Worm (Caenorhabditis elegans) whole organism, early embryonic: ENCODE results near the gene C55A6.10.

Source experiments
- B0310.2 ChIP-seq: sonication (generic microtip); optimal IDR thresholded peaks from 2 replicates; lab custom pipeline; 2016; ENCODE audit warnings: mild to moderate bottlenecking, missing genetic modification characterization, missing compliant biosample characterization
- F13C5.2 ChIP-seq: sonication (generic microtip); optimal IDR thresholded peaks from 2 replicates; lab custom pipeline; 2017; ENCODE audit warnings: mild to moderate bottlenecking, missing genetic modification characterization, inconsistent platforms, missing compliant biosample characterization
- aly-1 ChIP-seq: sonication (generic microtip); optimal IDR thresholded peaks from 2 replicates; lab custom pipeline; 2016; ENCODE audit warnings: missing genetic modification characterization, missing compliant biosample characterization
- ama-1 ChIP-seq: fragments of 150-350 bp; optimal IDR thresholded peaks from 2 replicates; lab custom pipeline; 2014
- ceh-13 ChIP-seq: fragments of 200-800 bp; sonication (Bioruptor generic); optimal IDR thresholded peaks from 2 replicates; lab custom pipeline; 2018; ENCODE audit warnings: mild to moderate bottlenecking, missing genetic modification characterization, missing compliant biosample characterization
- ceh-36 ChIP-seq: sonication (generic microtip); optimal IDR thresholded peaks from 2 replicates; lab custom pipeline; 2016; ENCODE audit warnings: missing genetic modification characterization, inconsistent platforms, missing compliant biosample characterization
- ets-7 ChIP-seq: sonication (generic microtip); optimal IDR thresholded peaks from 2 replicates; lab custom pipeline; 2016; ENCODE audit warnings: missing genotype, missing genetic modification characterization, missing compliant biosample characterization
- flt-1 ChIP-seq: fragments of 200-800 bp; sonication (Bioruptor generic); IDR thresholded peaks from 2 replicates; pipeline ENCODE4 v1.3.6; 2022; ENCODE audit warnings: missing genetic modification characterization, missing compliant biosample characterization
- hmbx-1 ChIP-seq: sonication (generic microtip); optimal IDR thresholded peaks from 2 replicates; lab custom pipeline; 2016; ENCODE audit warnings: mild to moderate bottlenecking, missing genetic modification characterization, missing compliant biosample characterization
- hmg-4 ChIP-seq: fragments of 200-800 bp; sonication (Bioruptor generic); optimal IDR thresholded peaks from 2 replicates; lab custom pipeline; 2018; ENCODE audit warnings: mild to moderate bottlenecking, missing genetic modification characterization, missing compliant biosample characterization
- hnd-1 ChIP-seq: sonication (generic microtip); optimal IDR thresholded peaks from 2 replicates; lab custom pipeline; 2016; ENCODE audit warnings: missing genetic modification characterization, missing compliant biosample characterization
- pes-1 ChIP-seq: fragments of 200-800 bp; sonication (Bioruptor generic); IDR thresholded peaks from 2 replicates; pipeline ENCODE4 v1.3.6; 2022; ENCODE audit warnings: missing genetic modification reagents, missing genetic modification characterization, missing compliant biosample characterization
- scrt-1 ChIP-seq: fragments of 200-800 bp; sonication (Bioruptor generic); IDR thresholded peaks from 2 replicates; pipeline ENCODE4 v1.3.6; 2022; ENCODE audit warnings: missing genetic modification characterization, missing compliant biosample characterization
- sea-1 ChIP-seq: fragments of 200-800 bp; sonication (Bioruptor generic); conservative IDR thresholded peaks from 2 replicates; pipeline ENCODE4 v1.3.6; 2022; ENCODE audit warnings: missing genetic modification characterization, missing compliant biosample characterization
- tbx-11 ChIP-seq: fragments of 200-800 bp; sonication (Bioruptor generic); IDR thresholded peaks from 2 replicates; pipeline ENCODE4 v1.3.6; 2022; ENCODE audit warnings: missing genetic modification characterization, missing compliant biosample characterization
- tbx-37 ChIP-seq: fragments of 200-800 bp; sonication (Bioruptor generic); conservative IDR thresholded peaks from 2 replicates; pipeline ENCODE4 v1.3.6; 2022; ENCODE audit warnings: missing genetic modification reagents, missing genetic modification characterization, missing compliant biosample characterization
- tra-4 ChIP-seq: sonication (generic microtip); optimal IDR thresholded peaks from 2 replicates; lab custom pipeline; 2017; ENCODE audit warnings: missing genetic modification characterization, missing compliant biosample characterization

Gene C55A6.10

DNA sequence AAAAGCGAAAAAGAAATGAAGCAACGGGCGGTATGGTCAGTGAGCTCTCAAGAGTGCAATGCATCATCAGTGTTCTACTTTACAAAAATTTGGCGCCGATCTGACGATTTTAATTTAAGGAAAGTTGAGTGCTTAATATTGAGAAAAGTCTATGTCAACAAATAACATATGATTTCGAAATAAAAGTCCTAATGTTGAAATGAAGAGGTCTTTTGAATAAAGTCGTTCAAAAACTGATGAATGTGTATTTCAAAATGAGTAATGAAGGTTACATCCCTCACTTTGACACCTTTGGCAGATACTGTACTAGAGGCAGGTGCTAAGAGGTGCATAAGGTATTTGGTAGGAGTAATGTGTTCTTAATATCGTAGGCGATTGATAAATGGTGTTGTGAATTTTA lies 7.7 kb upstream of the C55A6.10 start:
- no peak for TF ChIP-seq ama-1 (lab: Kevin White, UChicago)
- TF ChIP-seq flt-1 (GFP tag; lab: Robert Waterston, UW), result no peak
- TF ChIP-seq hmbx-1, result no peak
- no peak for TF ChIP-seq sea-1 (GFP tag; lab: Robert Waterston, UW)
- TF ChIP-seq ceh-13 (GFP tag; lab: Kevin White, UChicago), result no peak
- no peak for TF ChIP-seq tbx-37
- no peak for TF ChIP-seq scrt-1 (GFP tag; lab: Robert Waterston, UW)
- TF ChIP-seq ceh-36 (tag; lab: Kevin White, UChicago), result no peak
- TF ChIP-seq F13C5.2, result no peak
- no peak for TF ChIP-seq B0310.2 (tag; lab: Kevin White, UChicago)
- no peak for TF ChIP-seq pes-1 (GFP tag; lab: Robert Waterston, UW)
- no peak for TF ChIP-seq hmg-4 (GFP tag; lab: Kevin White, UChicago)
- no peak for TF ChIP-seq tbx-11 (GFP tag; lab: Robert Waterston, UW)
- no peak for TF ChIP-seq ets-7 (tag; lab: Kevin White, UChicago)
- TF ChIP-seq aly-1 (tag; lab: Kevin White, UChicago), result no peak
- TF ChIP-seq hnd-1 (tag; lab: Kevin White, UChicago), result no peak
- no peak for TF ChIP-seq tra-4 (tag; lab: Kevin White, UChicago)

DNA sequence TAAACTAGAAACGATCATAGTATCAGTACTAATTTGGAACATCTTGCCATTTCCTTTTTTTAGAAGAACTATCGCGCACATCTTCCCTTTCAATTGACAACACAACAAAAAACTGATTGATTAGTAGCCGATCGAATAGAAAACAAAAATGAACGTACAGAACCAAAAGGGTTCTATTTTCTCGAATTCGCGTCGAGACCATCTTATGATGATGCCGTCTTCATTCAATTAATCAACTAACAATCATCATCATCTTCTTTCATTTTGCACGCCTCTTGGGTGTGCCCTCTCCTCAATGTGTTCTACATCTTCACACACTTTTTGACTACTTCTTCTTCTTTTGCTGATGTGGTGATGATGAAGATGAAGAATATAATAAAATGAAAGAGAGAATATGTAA lies 5.4 kb upstream of the C55A6.10 start:
- TF ChIP-seq sea-1 (GFP tag; lab: Robert Waterston, UW), result no peak

DNA sequence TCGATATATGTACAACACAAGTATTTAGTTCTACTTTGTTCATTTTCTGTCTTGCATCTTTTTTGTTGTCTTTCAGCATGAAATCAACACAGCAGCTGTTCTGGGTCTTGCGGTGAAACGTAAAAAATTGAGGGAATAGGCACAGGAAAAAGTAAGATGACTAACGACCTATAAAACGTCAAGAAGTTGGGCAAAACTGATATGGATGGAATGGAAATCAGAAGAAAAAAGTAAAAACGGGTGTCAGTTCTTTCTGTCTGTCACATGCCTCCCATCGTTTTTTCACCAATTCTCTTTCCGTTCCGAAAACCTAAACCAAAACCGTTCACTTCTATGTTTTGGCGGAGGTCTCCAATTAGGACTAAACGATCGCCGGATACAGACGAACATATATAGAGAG lies 4.2 kb upstream of the C55A6.10 start:
- no peak for TF ChIP-seq hmg-4 (GFP tag; lab: Kevin White, UChicago)
- no peak for TF ChIP-seq sea-1 (GFP tag; lab: Robert Waterston, UW)
- TF ChIP-seq scrt-1 (GFP tag; lab: Robert Waterston, UW), result no peak
- TF ChIP-seq ama-1 (lab: Kevin White, UChicago), result no peak
- TF ChIP-seq ceh-13 (GFP tag; lab: Kevin White, UChicago), result no peak
- no peak for TF ChIP-seq tra-4 (tag; lab: Kevin White, UChicago)
- TF ChIP-seq F13C5.2, result no peak
- no peak for TF ChIP-seq ets-7 (tag; lab: Kevin White, UChicago)
- TF ChIP-seq hnd-1 (tag; lab: Kevin White, UChicago), result no peak
- no peak for TF ChIP-seq hmbx-1
- TF ChIP-seq tbx-37, result no peak
- TF ChIP-seq flt-1 (GFP tag; lab: Robert Waterston, UW), result no peak
- TF ChIP-seq tbx-11 (GFP tag; lab: Robert Waterston, UW), result no peak
- TF ChIP-seq pes-1 (GFP tag; lab: Robert Waterston, UW), result no peak
- TF ChIP-seq B0310.2 (tag; lab: Kevin White, UChicago), result no peak
- no peak for TF ChIP-seq aly-1 (tag; lab: Kevin White, UChicago)
- no peak for TF ChIP-seq ceh-36 (tag; lab: Kevin White, UChicago)

DNA sequence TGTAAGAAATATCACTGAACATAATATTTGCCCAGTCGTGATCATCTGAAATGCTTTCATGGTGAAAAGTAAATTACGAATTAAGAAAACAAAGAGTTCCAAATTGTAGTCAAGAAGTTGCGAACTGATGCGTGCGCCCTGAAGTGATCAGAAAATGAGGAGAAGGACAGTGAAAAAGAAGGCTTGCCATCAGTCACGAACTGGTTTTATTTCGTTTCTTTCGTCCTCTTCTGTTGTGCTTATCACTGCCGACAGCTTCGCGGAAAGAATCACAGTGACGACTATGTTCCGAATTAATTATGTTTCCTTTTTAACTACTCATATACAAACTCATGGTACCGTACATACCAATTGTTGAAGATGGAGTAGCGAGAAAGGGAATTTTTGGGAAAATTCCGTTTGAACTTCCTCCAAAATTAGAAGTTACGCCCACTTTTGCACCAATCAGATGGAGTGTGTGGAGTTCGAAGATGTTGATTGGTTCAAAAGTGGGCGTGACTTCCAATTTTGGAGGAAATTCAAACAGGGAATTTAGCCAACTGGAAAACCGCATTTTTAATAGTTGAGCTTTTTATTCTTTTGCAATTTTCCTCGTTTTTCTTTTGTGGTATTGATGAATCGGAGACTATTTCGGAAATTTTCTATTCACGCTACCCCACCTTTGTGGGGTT lies 1.9 kb upstream of the C55A6.10 start, which contains the start of gene C55A6.12:
TSS of gene C55A6.12 (minus strand) at position 51 of the 671 bp plus-strand sequence.
- TF ChIP-seq hnd-1 (tag; lab: Kevin White, UChicago) (no peak), ceh-13 (GFP tag; lab: Kevin White, UChicago) (no peak), pes-1 (GFP tag; lab: Robert Waterston, UW) (no peak), tbx-37 (no peak), hmbx-1 (no peak), flt-1 (GFP tag; lab: Robert Waterston, UW) (no peak), ceh-36 (tag; lab: Kevin White, UChicago) (no peak), hmg-4 (GFP tag; lab: Kevin White, UChicago) (no peak), aly-1 (tag; lab: Kevin White, UChicago) (no peak), tbx-11 (GFP tag; lab: Robert Waterston, UW) (no peak), ets-7 (tag; lab: Kevin White, UChicago) (no peak), sea-1 (GFP tag; lab: Robert Waterston, UW) (no peak), ama-1 (lab: Kevin White, UChicago) (no peak), B0310.2 (tag; lab: Kevin White, UChicago) (no peak)

DNA sequence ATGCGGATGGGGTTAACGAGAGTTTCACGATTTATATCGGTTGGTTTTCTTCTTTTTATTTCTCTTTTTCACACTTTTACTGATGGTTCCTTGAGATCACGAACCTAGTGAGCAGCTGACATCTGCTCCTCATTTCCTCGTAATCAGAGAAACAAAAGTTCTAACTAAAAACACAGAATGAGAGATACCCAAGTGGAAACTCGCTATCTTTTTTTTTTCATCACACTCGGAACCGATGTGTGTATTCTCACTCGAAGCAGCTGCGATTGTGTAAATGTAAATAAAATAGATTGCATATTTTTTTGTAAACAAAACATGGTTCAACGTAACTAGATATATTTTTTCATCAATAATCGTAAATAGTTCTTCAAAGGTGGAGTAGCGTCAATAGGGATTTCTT lies 1.2 kb downstream of the C55A6.10 start:
- TF ChIP-seq ets-7 (tag; lab: Kevin White, UChicago) (no peak), flt-1 (GFP tag; lab: Robert Waterston, UW) (no peak), sea-1 (GFP tag; lab: Robert Waterston, UW) (no peak), hmbx-1 (no peak), ceh-13 (GFP tag; lab: Kevin White, UChicago) (no peak), tbx-37 (no peak), ama-1 (lab: Kevin White, UChicago) (no peak)

DNA sequence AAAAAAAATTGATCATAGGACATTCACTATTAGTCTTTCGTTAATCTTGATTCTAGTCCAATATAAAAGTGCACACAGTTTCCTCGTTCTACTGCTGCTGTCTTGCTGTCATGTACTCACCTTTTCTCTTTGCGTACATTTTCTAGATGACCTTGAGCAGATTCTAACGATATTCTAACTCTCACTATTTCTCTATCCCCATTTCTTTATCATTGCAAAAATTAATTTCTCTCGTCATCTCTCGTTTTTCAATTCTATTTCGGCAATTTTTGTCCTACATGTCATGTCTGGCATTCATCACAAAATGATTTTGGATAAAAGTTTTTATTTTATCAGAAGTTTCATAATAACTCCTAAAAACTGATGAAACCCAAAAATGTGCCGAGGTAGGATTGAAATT lies 3.6 kb downstream of the C55A6.10 start, which contains the start of gene ttll-5:
TSS of gene ttll-5 (plus strand) at position 288 of the 400 bp plus-strand sequence.
- no peak for TF ChIP-seq B0310.2 (tag; lab: Kevin White, UChicago)
- no peak for TF ChIP-seq hmbx-1
- TF ChIP-seq tbx-11 (GFP tag; lab: Robert Waterston, UW), result no peak
- TF ChIP-seq F13C5.2, result no peak
- TF ChIP-seq scrt-1 (GFP tag; lab: Robert Waterston, UW), result no peak
- TF ChIP-seq hmg-4 (GFP tag; lab: Kevin White, UChicago), result no peak
- TF ChIP-seq pes-1 (GFP tag; lab: Robert Waterston, UW), result no peak
- TF ChIP-seq tbx-37, result no peak
- TF ChIP-seq aly-1 (tag; lab: Kevin White, UChicago), result no peak
- TF ChIP-seq ama-1 (lab: Kevin White, UChicago), result no peak
- TF ChIP-seq sea-1 (GFP tag; lab: Robert Waterston, UW), result no peak

DNA sequence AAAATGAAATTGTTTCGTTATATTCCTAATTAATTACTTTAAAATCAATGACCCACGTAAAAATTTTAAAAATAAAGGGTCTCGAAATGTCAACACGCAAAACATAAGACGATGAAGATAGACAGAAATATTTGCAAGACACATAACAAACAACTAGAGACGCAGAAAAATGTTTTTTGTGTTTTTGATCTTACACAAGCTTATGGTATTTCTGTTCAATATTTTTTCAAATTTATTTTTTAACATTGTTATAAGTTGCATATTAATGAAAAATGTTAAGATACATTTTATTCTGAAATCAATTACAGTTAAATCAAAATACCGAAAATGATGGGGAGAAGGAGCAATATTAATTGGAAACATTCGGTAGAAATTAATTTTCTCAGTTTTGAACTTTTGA lies 8.3 kb downstream of the C55A6.10 start, which contains the start of gene C55A6.3:
TSS of gene C55A6.3 (minus strand) at position 101 of the 400 bp plus-strand sequence.
- no peak for TF ChIP-seq pes-1 (GFP tag; lab: Robert Waterston, UW)
- no peak for TF ChIP-seq tbx-11 (GFP tag; lab: Robert Waterston, UW)
- TF ChIP-seq ceh-36 (tag; lab: Kevin White, UChicago), result no peak
- TF ChIP-seq F13C5.2, result no peak
- no peak for TF ChIP-seq hnd-1 (tag; lab: Kevin White, UChicago)
- TF ChIP-seq scrt-1 (GFP tag; lab: Robert Waterston, UW), result no peak
- no peak for TF ChIP-seq B0310.2 (tag; lab: Kevin White, UChicago)
- TF ChIP-seq flt-1 (GFP tag; lab: Robert Waterston, UW), result no peak
- TF ChIP-seq tbx-37, result no peak
- no peak for TF ChIP-seq aly-1 (tag; lab: Kevin White, UChicago)
- no peak for TF ChIP-seq hmbx-1
- TF ChIP-seq ceh-13 (GFP tag; lab: Kevin White, UChicago), result no peak
- TF ChIP-seq sea-1 (GFP tag; lab: Robert Waterston, UW), result no peak
- no peak for TF ChIP-seq tra-4 (tag; lab: Kevin White, UChicago)
